ENCODE assay signal across 1 fruit fly cellular context in genomic region chr3L:19939024-19939423, dm6.
A peak's percentile ranks its signal among the peaks of the same experiment; 100 is the strongest.
TF ChIP-seq lines count a peak whose summit lies in the region.

Gene Ac76E (plus strand): TSS chr3L:19939287.

TF ChIP-seq in whole organism, embryonic, 481 proteins besides CTCF, POLR2A, EP300 and RAD21 (continued from another document and continues in another):
- no peak for TF ChIP-seq CG33213 (GFP tag; optimal IDR thresholded peaks at IDR 0.05; lab: Kevin White, UChicago)
- TF ChIP-seq jing (GFP tag; optimal IDR thresholded peaks at IDR 0.05; lab: Kevin White, UChicago), result no peak
- TF ChIP-seq pho (GFP tag; optimal IDR thresholded peaks at IDR 0.05; lab: Kevin White, UChicago), result no peak
- TF ChIP-seq wor (GFP tag; IDR thresholded peaks at IDR 0.05; lab: Robert Waterston, UW), result no peak
- TF ChIP-seq pfk (GFP tag; optimal IDR thresholded peaks at IDR 0.05; lab: Kevin White, UChicago), result no peak
- TF ChIP-seq gcm2 (GFP tag; optimal IDR thresholded peaks at IDR 0.05; lab: Kevin White, UChicago), result no peak
- no peak for TF ChIP-seq CG14860 (GFP tag; IDR thresholded peaks at IDR 0.05; lab: Robert Waterston, UW; ENCODE audit: partially characterized antibody)
- no peak for TF ChIP-seq Dbx (GFP tag; IDR thresholded peaks at IDR 0.05; lab: Robert Waterston, UW)
- TF ChIP-seq Deaf1 (tag; optimal IDR thresholded peaks at IDR 0.05; lab: Kevin White, UChicago), result peak; percentile 87
- TF ChIP-seq exex (tag; optimal IDR thresholded peaks at IDR 0.05; lab: Kevin White, UChicago), result no peak
- no peak for TF ChIP-seq CG4404 (GFP tag; IDR thresholded peaks at IDR 0.05; lab: Robert Waterston, UW)
- peak; percentile 46; the same call in 1 of the 2 replicates for TF ChIP-seq GATAe (GFP tag; conservative IDR thresholded peaks at IDR 0.05; lab: Robert Waterston, UW)
- no peak for TF ChIP-seq crp (GFP tag; optimal IDR thresholded peaks at IDR 0.05; lab: Kevin White, UChicago)
- no peak for TF ChIP-seq zfh2 (GFP tag; optimal IDR thresholded peaks at IDR 0.05; lab: Kevin White, UChicago)
- no peak for TF ChIP-seq slou (GFP tag; optimal IDR thresholded peaks at IDR 0.05; lab: Kevin White, UChicago)
- peak; percentile 37 for TF ChIP-seq CG15514 (GFP tag; optimal IDR thresholded peaks at IDR 0.05; lab: Kevin White, UChicago)
- no peak for TF ChIP-seq Ets97D (GFP tag; optimal IDR thresholded peaks at IDR 0.05; lab: Kevin White, UChicago)
- TF ChIP-seq mirr (GFP tag; optimal IDR thresholded peaks at IDR 0.05; lab: Kevin White, UChicago), result peak; percentile 62
- peak; percentile 14 for TF ChIP-seq CG13624 (GFP tag; optimal IDR thresholded peaks at IDR 0.05; lab: Kevin White, UChicago)
- TF ChIP-seq Awh (GFP tag; IDR thresholded peaks at IDR 0.05; lab: Robert Waterston, UW), result no peak
- TF ChIP-seq dan (GFP tag; IDR thresholded peaks at IDR 0.05; lab: Robert Waterston, UW), result no peak
- no peak for TF ChIP-seq CG7271 (tag; optimal IDR thresholded peaks at IDR 0.05; lab: Kevin White, UChicago)
- no peak for TF ChIP-seq Hr3 (GFP tag; optimal IDR thresholded peaks at IDR 0.05; lab: Kevin White, UChicago)
- TF ChIP-seq dpn (GFP tag; optimal IDR thresholded peaks at IDR 0.05; lab: Kevin White, UChicago), result no peak
- no peak for TF ChIP-seq CG42726 (GFP tag; IDR thresholded peaks at IDR 0.05; lab: Robert Waterston, UW; ENCODE audit: partially characterized antibody)
- peak; percentile 29 for TF ChIP-seq slbo (GFP tag; IDR thresholded peaks at IDR 0.05; lab: Robert Waterston, UW)
- no peak for TF ChIP-seq CG9215 (GFP tag; IDR thresholded peaks at IDR 0.05; lab: Robert Waterston, UW)
- TF ChIP-seq Lim3 (GFP tag; IDR thresholded peaks at IDR 0.05; lab: Robert Waterston, UW), result no peak
- TF ChIP-seq Kr (GFP tag; optimal IDR thresholded peaks at IDR 0.05; lab: Kevin White, UChicago), result no peak
- TF ChIP-seq CG13775 (GFP tag; optimal IDR thresholded peaks at IDR 0.05; lab: Kevin White, UChicago), result no peak
- no peak for TF ChIP-seq ham (GFP tag; IDR thresholded peaks at IDR 0.05; lab: Robert Waterston, UW)
- TF ChIP-seq CG6272 (GFP tag; IDR thresholded peaks at IDR 0.05; lab: Robert Waterston, UW), result no peak
- TF ChIP-seq HLH54F (GFP tag; optimal IDR thresholded peaks at IDR 0.05; lab: Kevin White, UChicago), result no peak
- TF ChIP-seq CG12299 (tag; optimal IDR thresholded peaks at IDR 0.05; lab: Kevin White, UChicago), result no peak
- TF ChIP-seq chif (GFP tag; optimal IDR thresholded peaks at IDR 0.05; lab: Kevin White, UChicago), result no peak
- no peak for TF ChIP-seq B-H2 (GFP tag; optimal IDR thresholded peaks at IDR 0.05; lab: Kevin White, UChicago)
- no peak for TF ChIP-seq CG32767 (GFP tag; IDR thresholded peaks at IDR 0.05; lab: Robert Waterston, UW)
- no peak for TF ChIP-seq bigmax (GFP tag; optimal IDR thresholded peaks at IDR 0.05; lab: Kevin White, UChicago)
- no peak for TF ChIP-seq stwl (tag; optimal IDR thresholded peaks at IDR 0.05; lab: Kevin White, UChicago)
- TF ChIP-seq h (optimal IDR thresholded peaks at IDR 0.05; lab: Kevin White, UChicago), result no peak
- TF ChIP-seq croc (GFP tag; conservative IDR thresholded peaks at IDR 0.05; lab: Robert Waterston, UW), result no peak
- no peak for TF ChIP-seq fd64A (GFP tag; optimal IDR thresholded peaks at IDR 0.05; lab: Kevin White, UChicago)
- TF ChIP-seq Drgx (GFP tag; IDR thresholded peaks at IDR 0.05; lab: Robert Waterston, UW), result no peak
- no peak for TF ChIP-seq CG13123 (GFP tag; optimal IDR thresholded peaks at IDR 0.05; lab: Kevin White, UChicago)
- peak; percentile 36 for TF ChIP-seq ERR (GFP tag; optimal IDR thresholded peaks at IDR 0.05; lab: Kevin White, UChicago)
- TF ChIP-seq CG4424 (GFP tag; optimal IDR thresholded peaks at IDR 0.05; lab: Kevin White, UChicago), result no peak
- no peak for TF ChIP-seq disco-r (GFP tag; optimal IDR thresholded peaks at IDR 0.05; lab: Kevin White, UChicago)
- TF ChIP-seq eve (GFP tag; optimal IDR thresholded peaks at IDR 0.05; lab: Kevin White, UChicago), result no peak
- TF ChIP-seq BtbVII (GFP tag; optimal IDR thresholded peaks at IDR 0.05; lab: Kevin White, UChicago), result peak; percentile 11
- TF ChIP-seq ftz-f1 (GFP tag; optimal IDR thresholded peaks at IDR 0.05; lab: Kevin White, UChicago), result peak; percentile 93
- TF ChIP-seq CG6254 (GFP tag; optimal IDR thresholded peaks at IDR 0.05; lab: Kevin White, UChicago), result no peak
- no peak for TF ChIP-seq CG12236 (GFP tag; optimal IDR thresholded peaks at IDR 0.05; lab: Kevin White, UChicago)
- TF ChIP-seq kni (GFP tag; optimal IDR thresholded peaks at IDR 0.05; lab: Kevin White, UChicago), result no peak
- TF ChIP-seq insv (GFP tag; optimal IDR thresholded peaks at IDR 0.05; lab: Kevin White, UChicago), result peak in 1 of 2 experiments; percentile 81
- TF ChIP-seq ro (GFP tag; IDR thresholded peaks at IDR 0.05; lab: Robert Waterston, UW), result no peak
- TF ChIP-seq nerfin-2 (GFP tag; IDR thresholded peaks at IDR 0.05; lab: Robert Waterston, UW; ENCODE audit: partially characterized antibody), result no peak
- no peak for TF ChIP-seq CG11696 (GFP tag; IDR thresholded peaks at IDR 0.05; lab: Robert Waterston, UW)
- TF ChIP-seq Bteb2 (GFP tag; optimal IDR thresholded peaks at IDR 0.05; lab: Kevin White, UChicago), result no peak
- TF ChIP-seq CG7745 (tag; optimal IDR thresholded peaks at IDR 0.05; lab: Kevin White, UChicago), result no peak
- no peak for TF ChIP-seq CG31441 (GFP tag; IDR thresholded peaks at IDR 0.05; lab: Robert Waterston, UW)
- no peak for TF ChIP-seq CG6689 (GFP tag; IDR thresholded peaks at IDR 0.05; lab: Robert Waterston, UW)
- TF ChIP-seq CG7556 (GFP tag; optimal IDR thresholded peaks at IDR 0.05; lab: Kevin White, UChicago), result no peak
- no peak for TF ChIP-seq Eip74EF (GFP tag; optimal IDR thresholded peaks at IDR 0.05; lab: Kevin White, UChicago)
- TF ChIP-seq en (GFP tag; optimal IDR thresholded peaks at IDR 0.05; lab: Kevin White, UChicago), result no peak
- no peak for TF ChIP-seq CG15011 (GFP tag; optimal IDR thresholded peaks at IDR 0.05; lab: Kevin White, UChicago)
- no peak for TF ChIP-seq CG30431 (GFP tag; optimal IDR thresholded peaks at IDR 0.05; lab: Kevin White, UChicago)
- TF ChIP-seq CG10147 (GFP tag; optimal IDR thresholded peaks at IDR 0.05; lab: Kevin White, UChicago), result no peak
- no peak for TF ChIP-seq Sin3A (optimal IDR thresholded peaks at IDR 0.05; lab: Kevin White, UChicago)
- TF ChIP-seq Dfd (GFP tag; optimal IDR thresholded peaks at IDR 0.05; lab: Kevin White, UChicago), result no peak
- TF ChIP-seq zf30C (GFP tag; optimal IDR thresholded peaks at IDR 0.05; lab: Kevin White, UChicago), result no peak
- no peak for TF ChIP-seq CG17568 (GFP tag; optimal IDR thresholded peaks at IDR 0.05; lab: Kevin White, UChicago)
- no peak for TF ChIP-seq CG7839 (tag; optimal IDR thresholded peaks at IDR 0.05; lab: Kevin White, UChicago)
- TF ChIP-seq ato (GFP tag; IDR thresholded peaks at IDR 0.05; lab: Robert Waterston, UW; ENCODE audit: partially characterized antibody), result no peak
- peak; percentile 77 for TF ChIP-seq Elba2 (GFP tag; optimal IDR thresholded peaks at IDR 0.05; lab: Kevin White, UChicago)
- TF ChIP-seq CG6654 (GFP tag; optimal IDR thresholded peaks at IDR 0.05; lab: Kevin White, UChicago), result no peak
- TF ChIP-seq tio (GFP tag; optimal IDR thresholded peaks at IDR 0.05; lab: Kevin White, UChicago), result no peak
- no peak for TF ChIP-seq CG1792 (GFP tag; optimal IDR thresholded peaks at IDR 0.05; lab: Kevin White, UChicago)
- TF ChIP-seq gsb-n (tag; optimal IDR thresholded peaks at IDR 0.05; lab: Kevin White, UChicago), result no peak
- no peak for TF ChIP-seq CG8765 (GFP tag; IDR thresholded peaks at IDR 0.05; lab: Robert Waterston, UW)
- 0 out of 3 replicates have a peak, but pooled peaks have one; percentile 13 for TF ChIP-seq CG34224 (GFP tag; IDR thresholded peaks at IDR 0.05; lab: Robert Waterston, UW; ENCODE audit: partially characterized antibody)
- TF ChIP-seq bbx (GFP tag; IDR thresholded peaks at IDR 0.05; lab: Robert Waterston, UW; ENCODE audit: partially characterized antibody), result no peak
- TF ChIP-seq run (tag; optimal IDR thresholded peaks at IDR 0.05; lab: Kevin White, UChicago), result no peak
- TF ChIP-seq CG17385 (GFP tag; optimal IDR thresholded peaks at IDR 0.05; lab: Kevin White, UChicago), result no peak
- no peak for TF ChIP-seq Gsc (GFP tag; IDR thresholded peaks at IDR 0.05; lab: Robert Waterston, UW)
- TF ChIP-seq Gug (GFP tag; IDR thresholded peaks at IDR 0.05; lab: Robert Waterston, UW), result no peak
- TF ChIP-seq CG17359 (tag; optimal IDR thresholded peaks at IDR 0.05; lab: Kevin White, UChicago), result no peak
- no peak for TF ChIP-seq CG12659 (GFP tag; optimal IDR thresholded peaks at IDR 0.05; lab: Kevin White, UChicago)
- TF ChIP-seq Optix (GFP tag; IDR thresholded peaks at IDR 0.05; lab: Robert Waterston, UW), result no peak
- TF ChIP-seq cad (GFP tag; optimal IDR thresholded peaks at IDR 0.05; lab: Kevin White, UChicago), result no peak
- peak; percentile 33 for TF ChIP-seq chn (GFP tag; optimal IDR thresholded peaks at IDR 0.05; lab: Kevin White, UChicago)
- no peak for TF ChIP-seq ken (GFP tag; IDR thresholded peaks at IDR 0.05; lab: Robert Waterston, UW)
- no peak for TF ChIP-seq gcm (GFP tag; optimal IDR thresholded peaks at IDR 0.05; lab: Kevin White, UChicago)
- TF ChIP-seq CG1529 (GFP tag; optimal IDR thresholded peaks at IDR 0.05; lab: Kevin White, UChicago), result no peak
- TF ChIP-seq Hr51 (GFP tag; optimal IDR thresholded peaks at IDR 0.05; lab: Kevin White, UChicago), result no peak
- TF ChIP-seq TFAM (GFP tag; optimal IDR thresholded peaks at IDR 0.05; lab: Kevin White, UChicago), result no peak
- TF ChIP-seq CG7963 (GFP tag; IDR thresholded peaks at IDR 0.05; lab: Robert Waterston, UW; ENCODE audit: partially characterized antibody), result peak; percentile 11; the same call in 1 of the 3 replicates
- peak; percentile 46 for TF ChIP-seq CG10543 (GFP tag; optimal IDR thresholded peaks at IDR 0.05; lab: Kevin White, UChicago)
- TF ChIP-seq scrt (GFP tag; optimal IDR thresholded peaks at IDR 0.05; lab: Kevin White, UChicago), result peak; percentile 91
- peak; percentile 99 for TF ChIP-seq CG8359 (GFP tag; optimal IDR thresholded peaks at IDR 0.05; lab: Kevin White, UChicago; ENCODE audit: borderline replicate concordance)
- TF ChIP-seq NK7.1 (GFP tag; optimal IDR thresholded peaks at IDR 0.05; lab: Kevin White, UChicago), result no peak
- no peak for TF ChIP-seq cas (GFP tag; IDR thresholded peaks at IDR 0.05; lab: Robert Waterston, UW)
- TF ChIP-seq Fer2 (tag; optimal IDR thresholded peaks at IDR 0.05; lab: Kevin White, UChicago), result no peak
- no peak; the same call in 2 of the 3 replicates for TF ChIP-seq dysf (GFP tag; IDR thresholded peaks at IDR 0.05; lab: Robert Waterston, UW)
- TF ChIP-seq seq (GFP tag; IDR thresholded peaks at IDR 0.05; lab: Robert Waterston, UW), result peak; percentile 35; the same call in 1 of the 2 replicates
- no peak for TF ChIP-seq Ets65A (GFP tag; lab: Kevin White, UChicago)
- no peak for TF ChIP-seq CG2202 (tag; optimal IDR thresholded peaks at IDR 0.05; lab: Kevin White, UChicago)
- TF ChIP-seq CG7928 (GFP tag; optimal IDR thresholded peaks at IDR 0.05; lab: Kevin White, UChicago), result no peak
- TF ChIP-seq cg (GFP tag; optimal IDR thresholded peaks at IDR 0.05; lab: Kevin White, UChicago), result peak; percentile 37
- peak; percentile 30 for TF ChIP-seq CG34376 (GFP tag; optimal IDR thresholded peaks at IDR 0.05; lab: Kevin White, UChicago)
- TF ChIP-seq grau (tag; optimal IDR thresholded peaks at IDR 0.05; lab: Kevin White, UChicago), result no peak
- TF ChIP-seq Mad (GFP tag; optimal IDR thresholded peaks at IDR 0.05; lab: Kevin White, UChicago), result no peak
- TF ChIP-seq HmgD (GFP tag; optimal IDR thresholded peaks at IDR 0.05; lab: Kevin White, UChicago), result no peak
- TF ChIP-seq psq (GFP tag; optimal IDR thresholded peaks at IDR 0.05; lab: Kevin White, UChicago), result no peak
- TF ChIP-seq Mrtf (GFP tag; IDR thresholded peaks at IDR 0.05; lab: Robert Waterston, UW), result no peak
- no peak for TF ChIP-seq corto (GFP tag; optimal IDR thresholded peaks at IDR 0.05; lab: Kevin White, UChicago)
- TF ChIP-seq Dip3 (GFP tag; optimal IDR thresholded peaks at IDR 0.05; lab: Kevin White, UChicago), result no peak
- TF ChIP-seq CG4820 (GFP tag; optimal IDR thresholded peaks at IDR 0.05; lab: Kevin White, UChicago), result no peak
- TF ChIP-seq rib (GFP tag; IDR thresholded peaks at IDR 0.05; lab: Robert Waterston, UW), result peak; percentile 68
- no peak for TF ChIP-seq CG12071 (GFP tag; optimal IDR thresholded peaks at IDR 0.05; lab: Kevin White, UChicago)
- TF ChIP-seq CG2199 (GFP tag; IDR thresholded peaks at IDR 0.05; lab: Robert Waterston, UW), result peak; percentile 60; the same call in 1 of the 3 replicates
- no peak for TF ChIP-seq fd102C (GFP tag; optimal IDR thresholded peaks at IDR 0.05; lab: Kevin White, UChicago)
- TF ChIP-seq CG2129 (GFP tag; IDR thresholded peaks at IDR 0.05; lab: Robert Waterston, UW; ENCODE audit: partially characterized antibody), result no peak
- TF ChIP-seq CG6683 (GFP tag; optimal IDR thresholded peaks at IDR 0.05; lab: Kevin White, UChicago), result no peak
- TF ChIP-seq CG13296 (GFP tag; optimal IDR thresholded peaks at IDR 0.05; lab: Kevin White, UChicago), result no peak
- TF ChIP-seq crol (GFP tag; IDR thresholded peaks at IDR 0.05; lab: Robert Waterston, UW), result no peak
- peak; percentile 40 for TF ChIP-seq Fer1 (GFP tag; optimal IDR thresholded peaks at IDR 0.05; lab: Kevin White, UChicago)
- no peak for TF ChIP-seq jigr1 (GFP tag; IDR thresholded peaks at IDR 0.05; lab: Robert Waterston, UW)
- no peak for TF ChIP-seq CG31365 (tag; optimal IDR thresholded peaks at IDR 0.05; lab: Kevin White, UChicago)
- TF ChIP-seq hbn (GFP tag; IDR thresholded peaks at IDR 0.05; lab: Robert Waterston, UW; ENCODE audit: partially characterized antibody), result no peak
- no peak for TF ChIP-seq gt (GFP tag; IDR thresholded peaks at IDR 0.05; lab: Robert Waterston, UW)
- TF ChIP-seq org-1 (GFP tag; optimal IDR thresholded peaks at IDR 0.05; lab: Kevin White, UChicago), result no peak
- TF ChIP-seq sima (GFP tag; optimal IDR thresholded peaks at IDR 0.05; lab: Kevin White, UChicago), result no peak
- TF ChIP-seq Lhr (GFP tag; optimal IDR thresholded peaks at IDR 0.05; lab: Kevin White, UChicago), result no peak
- TF ChIP-seq CG30403 (GFP tag; optimal IDR thresholded peaks at IDR 0.05; lab: Kevin White, UChicago), result no peak
- peak; percentile 67 for TF ChIP-seq Bgb (GFP tag; IDR thresholded peaks at IDR 0.05; lab: Robert Waterston, UW; ENCODE audit: partially characterized antibody)
- TF ChIP-seq hb (GFP tag; IDR thresholded peaks at IDR 0.05; lab: Robert Waterston, UW; ENCODE audit: partially characterized antibody), result no peak; the same call in 2 of the 3 replicates
- no peak for TF ChIP-seq CG2889 (GFP tag; IDR thresholded peaks at IDR 0.05; lab: Robert Waterston, UW)
- TF ChIP-seq CG9817 (tag; optimal IDR thresholded peaks at IDR 0.05; lab: Kevin White, UChicago), result no peak
